Fruit fly (Drosophila melanogaster) Kc167 (cell line): ENCODE measurements around the gene Cyp4g15.

Experiments used
- Myc ChIP-seq: fragments of >200 bp; optimal IDR thresholded peaks from 2 replicates; lab custom pipeline; 2017; ENCODE audit warnings: missing external identifiers
- Sin3A ChIP-seq: fragments of >200 bp; optimal IDR thresholded peaks from 2 replicates; lab custom pipeline; 2018; ENCODE audit warnings: missing external identifiers
- h ChIP-seq: fragments of >200 bp; optimal IDR thresholded peaks from 3 replicates; lab custom pipeline; 2018; ENCODE audit warnings: missing external identifiers
- insv ChIP-seq: fragments of >200 bp; optimal IDR thresholded peaks from 3 replicates; lab custom pipeline; 2018; ENCODE audit warnings: missing external identifiers
- psq ChIP-seq: fragments of >200 bp; optimal IDR thresholded peaks from 2 replicates; lab custom pipeline; 2017; ENCODE audit warnings: missing external identifiers
- ttk ChIP-seq: sonication (Bioruptor generic); optimal IDR thresholded peaks from 2 replicates; lab custom pipeline; 2017; ENCODE audit warnings: missing external identifiers

DNA sequence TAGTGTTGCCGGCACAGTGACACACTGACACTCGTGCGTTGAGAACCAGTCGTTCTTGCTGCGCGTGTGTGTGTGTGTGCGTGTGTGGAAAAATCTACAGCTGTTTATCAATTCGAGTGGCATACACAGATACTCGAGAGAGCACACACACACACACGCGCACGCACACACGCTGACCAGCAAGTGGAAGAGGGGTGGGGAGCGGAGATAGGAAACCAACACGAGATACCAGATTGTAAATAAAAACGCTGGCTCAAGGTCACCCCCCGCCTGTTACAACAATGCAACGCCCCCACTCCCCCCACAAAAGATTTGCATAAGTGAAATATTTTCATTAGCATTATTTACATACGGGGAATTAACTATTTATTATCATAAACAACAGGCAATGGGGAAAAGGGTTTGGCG lies 49.6 kb upstream of the Cyp4g15 start:
- no peak for TF ChIP-seq ttk
- TF ChIP-seq Sin3A (lab: Kevin White, UChicago) = no peak
- TF ChIP-seq h (lab: Kevin White, UChicago) = no peak
- no peak for TF ChIP-seq psq
- no peak for TF ChIP-seq insv (lab: Kevin White, UChicago)
- TF ChIP-seq Myc (lab: Kevin White, UChicago) = no peak
